Worm (Caenorhabditis elegans): Measurements from ENCODE around the gene dnc-4.

DNA sequence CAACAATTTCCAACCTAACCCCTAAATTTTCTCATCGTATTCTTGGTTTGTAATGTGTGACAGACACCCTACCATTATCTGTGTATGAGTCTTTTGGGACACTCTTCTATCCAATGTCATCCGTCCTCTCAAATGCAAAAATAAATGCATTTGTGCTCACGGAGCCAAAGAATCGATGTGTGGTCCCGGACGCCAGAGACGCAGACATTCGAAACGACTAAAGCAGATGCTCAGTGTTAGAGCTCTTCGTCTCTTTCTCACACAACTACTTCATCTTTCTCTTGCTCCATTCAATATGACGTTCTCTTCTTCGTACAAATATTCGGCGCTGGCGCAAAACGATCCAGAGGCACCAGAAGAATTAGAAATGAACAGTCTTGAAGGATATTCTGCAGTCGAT is 40.0 kb downstream of the dnc-4 start, which contains the start of gene unc-24:
- TF ChIP-seq ama-1 (optimal IDR thresholded peaks at IDR 0.05) (no peak), hnd-1 (tag; optimal IDR thresholded peaks at IDR 0.05) (no peak), ceh-36 (tag; optimal IDR thresholded peaks at IDR 0.05) (no peak), B0310.2 (tag; optimal IDR thresholded peaks at IDR 0.05) (no peak), hmbx-1 (tag; optimal IDR thresholded peaks at IDR 0.05) (no peak), hmg-4 (GFP tag; optimal IDR thresholded peaks at IDR 0.05) (no peak), ets-7 (tag; optimal IDR thresholded peaks at IDR 0.05) (no peak)

Data from whole organism, early embryonic.